Fruit fly (Drosophila melanogaster): ENCODE results near the gene CG12099.

dm6 chr3L:1579169-1579853 lies 21.0 kb upstream of the CG12099 start:
- TF ChIP-seq Dll (optimal IDR thresholded peaks at IDR 0.05) (no peak), pan (optimal IDR thresholded peaks at IDR 0.05) (no peak), psq (optimal IDR thresholded peaks at IDR 0.05) (no peak), usp (GFP tag; optimal IDR thresholded peaks at IDR 0.05) (no peak)

All from whole organism.